Worm (Caenorhabditis elegans) whole organism, midembryonic: Measurements from ENCODE around the gene oac-6.
"Not testable (repeated sequence)": the region's sequence is repeated elsewhere in the genome, so short reads cannot be mapped to it uniquely, and the experiment has no call there.

ENCODE experiments used
- cog-1 ChIP-seq: sonication (generic microtip); optimal IDR thresholded peaks from 2 replicates; lab custom pipeline; 2016; ENCODE audit warnings: missing genetic modification characterization, missing compliant biosample characterization
- flt-1 ChIP-seq: fragments of 200-800 bp; sonication (Bioruptor generic); IDR thresholded peaks from 2 replicates; pipeline ENCODE4 v1.3.6; 2022; ENCODE audit warnings: missing genetic modification characterization, missing compliant biosample characterization
- ref-1 ChIP-seq: fragments of 200-800 bp; sonication (Bioruptor generic); conservative IDR thresholded peaks from 2 replicates; pipeline ENCODE4 v1.3.6; 2022; ENCODE audit warnings: missing genetic modification reagents, missing genetic modification characterization, missing compliant biosample characterization
- tab-1 ChIP-seq: fragments of 200-800 bp; sonication (Bioruptor generic); IDR thresholded peaks from 2 replicates; pipeline ENCODE4 v1.3.6; 2022; ENCODE audit warnings: missing genetic modification characterization, missing compliant biosample characterization
- ztf-29 ChIP-seq: fragments of 200-800 bp; sonication (Bioruptor generic); IDR thresholded peaks from 2 replicates; pipeline ENCODE4 v1.3.6; 2022; ENCODE audit warnings: missing genetic modification reagents, missing genetic modification characterization, missing compliant biosample characterization

- TF ChIP-seq flt-1; ref-1 (GFP tag; lab: Robert Waterston, UW); ztf-29 (GFP tag; lab: Robert Waterston, UW); cog-1; tab-1 (GFP tag; lab: Robert Waterston, UW): not testable (repeated sequence)
These were observed 39.2 kb downstream of the oac-6 start for ce11 chrV:16341497-16342257.
